7 worm cellular contexts compared by ENCODE assay signal in genomic region chrV:6751493-6752100, ce11.
TF ChIP-seq lines count a peak whose summit lies in the region.

No protein-coding gene starts in this region.

TF ChIP-seq in whole organism, L1 larva, 84 proteins besides CTCF, POLR2A, EP300 and RAD21 (continues in another document):
- TF ChIP-seq nhr-28 (tag; optimal IDR thresholded peaks at IDR 0.05; lab: Kevin White, UChicago) (no peak), egl-13 (tag; optimal IDR thresholded peaks at IDR 0.05; lab: Kevin White, UChicago) (no peak), lsy-2 (tag; optimal IDR thresholded peaks at IDR 0.05; lab: Kevin White, UChicago) (no peak), fkh-10 (GFP tag; optimal IDR thresholded peaks at IDR 0.05; lab: Kevin White, UChicago) (no peak), unc-30 (tag; optimal IDR thresholded peaks at IDR 0.05; lab: Kevin White, UChicago) (no peak), efl-3 (GFP tag; optimal IDR thresholded peaks at IDR 0.05; lab: Kevin White, UChicago) (no peak), ces-1 (GFP tag; optimal IDR thresholded peaks at IDR 0.05; lab: Kevin White, UChicago) (no peak), lin-13 (GFP tag; optimal IDR thresholded peaks at IDR 0.05; lab: Kevin White, UChicago) (no peak), mep-1 (tag; optimal IDR thresholded peaks at IDR 0.05; lab: Kevin White, UChicago) (no peak), alr-1 (tag; optimal IDR thresholded peaks at IDR 0.05; lab: Kevin White, UChicago; ENCODE audit: borderline replicate concordance) (no peak), nhr-85 (tag; lab: Kevin White, UChicago) (no peak), nhr-19 (GFP tag; conservative IDR thresholded peaks at IDR 0.05; lab: Robert Waterston, UW) (peak; percentile 51), F16B12.6 (tag; optimal IDR thresholded peaks at IDR 0.05; lab: Kevin White, UChicago) (no peak), lin-35 (GFP tag; optimal IDR thresholded peaks at IDR 0.05; lab: Kevin White, UChicago) (no peak)

TF ChIP-seq in whole organism, L2 larva, 48 proteins besides CTCF, POLR2A, EP300 and RAD21 (continues in another document):
- TF ChIP-seq gmeb-1 (tag; optimal IDR thresholded peaks at IDR 0.05; lab: Kevin White, UChicago) (no peak), nhr-129 (tag; optimal IDR thresholded peaks at IDR 0.05; lab: Kevin White, UChicago) (peak; percentile 34), alr-1 (tag; optimal IDR thresholded peaks at IDR 0.05; lab: Kevin White, UChicago) (no peak), dmd-4 (tag; optimal IDR thresholded peaks at IDR 0.05; lab: Kevin White, UChicago) (no peak), nhr-77 (tag; optimal IDR thresholded peaks at IDR 0.05; lab: Kevin White, UChicago) (no peak), F13H6.1 (tag; optimal IDR thresholded peaks at IDR 0.05; lab: Kevin White, UChicago) (peak; percentile 46), blmp-1 (tag; optimal IDR thresholded peaks at IDR 0.05; lab: Kevin White, UChicago; ENCODE audit: insufficient read depth) (no peak), unc-39 (tag; optimal IDR thresholded peaks at IDR 0.05; lab: Kevin White, UChicago) (no peak), lin-13 (GFP tag; optimal IDR thresholded peaks at IDR 0.05; lab: Kevin White, UChicago) (no peak), aly-2 (tag; optimal IDR thresholded peaks at IDR 0.05; lab: Kevin White, UChicago) (no peak), mbf-1 (tag; optimal IDR thresholded peaks at IDR 0.05; lab: Kevin White, UChicago) (no peak), nhr-21 (tag; optimal IDR thresholded peaks at IDR 0.05; lab: Kevin White, UChicago) (no peak), sma-9 (GFP tag; optimal IDR thresholded peaks at IDR 0.05; lab: Kevin White, UChicago) (peak; percentile 52), sma-9 (tag; optimal IDR thresholded peaks at IDR 0.05; lab: Kevin White, UChicago) (no peak)

TF ChIP-seq in whole organism, L4 larva, 104 proteins besides CTCF, POLR2A, EP300 and RAD21 (continues in another document):
- TF ChIP-seq dmd-9 (GFP tag; IDR thresholded peaks at IDR 0.05; lab: Robert Waterston, UW): no peak
- no peak for TF ChIP-seq daf-19 (GFP tag; conservative IDR thresholded peaks at IDR 0.05; lab: Robert Waterston, UW)
- TF ChIP-seq daf-16 (GFP tag; optimal IDR thresholded peaks at IDR 0.05; lab: Kevin White, UChicago): peak in 1 of 2 experiments; percentile 69
- TF ChIP-seq daf-16 (tag; optimal IDR thresholded peaks at IDR 0.05; lab: Kevin White, UChicago): no peak
- no peak for TF ChIP-seq nhr-6 (tag; optimal IDR thresholded peaks at IDR 0.05; lab: Kevin White, UChicago)
- no peak for TF ChIP-seq ztf-11 (tag; optimal IDR thresholded peaks at IDR 0.05; lab: Kevin White, UChicago)
- no peak for TF ChIP-seq ceh-32 (tag; optimal IDR thresholded peaks at IDR 0.05; lab: Kevin White, UChicago; ENCODE audit: poor library complexity)
- no peak for TF ChIP-seq zag-1 (tag; optimal IDR thresholded peaks at IDR 0.05; lab: Kevin White, UChicago)
- no peak for TF ChIP-seq nhr-41 (GFP tag; IDR thresholded peaks at IDR 0.05; lab: Robert Waterston, UW)
- no peak for TF ChIP-seq ceh-82 (tag; optimal IDR thresholded peaks at IDR 0.05; lab: Kevin White, UChicago)
- no peak for TF ChIP-seq F49E8.2 (tag; optimal IDR thresholded peaks at IDR 0.05; lab: Kevin White, UChicago; ENCODE audit: borderline replicate concordance)
- TF ChIP-seq duxl-1 (tag; optimal IDR thresholded peaks at IDR 0.05; lab: Kevin White, UChicago; ENCODE audit: poor library complexity): no peak
- TF ChIP-seq dve-1 (tag; optimal IDR thresholded peaks at IDR 0.05; lab: Kevin White, UChicago; ENCODE audit: insufficient read depth): no peak

TF ChIP-seq in whole organism, late embryonic, 69 proteins besides CTCF, POLR2A, EP300 and RAD21:
- TF ChIP-seq ceh-18 (tag; optimal IDR thresholded peaks at IDR 0.05; lab: Kevin White, UChicago): peak; percentile 49
- TF ChIP-seq hlh-30 (tag; optimal IDR thresholded peaks at IDR 0.05; lab: Kevin White, UChicago; ENCODE audit: insufficient read depth): peak; percentile 47
- no peak for TF ChIP-seq rnt-1 (tag; optimal IDR thresholded peaks at IDR 0.05; lab: Kevin White, UChicago)

TF ChIP-seq in whole organism, midembryonic, 9 proteins besides CTCF, POLR2A, EP300 and RAD21:
- no peak for TF ChIP-seq T22C8.4 (GFP tag; IDR thresholded peaks at IDR 0.05; lab: Robert Waterston, UW)
- TF ChIP-seq flt-1 (GFP tag; IDR thresholded peaks at IDR 0.05; lab: Robert Waterston, UW): no peak
- 0 out of 2 replicates have a peak, but pooled peaks have one; percentile 16 for TF ChIP-seq klf-2 (GFP tag; conservative IDR thresholded peaks at IDR 0.05; lab: Robert Waterston, UW)

TF ChIP-seq in whole organism, mixed stage, embryonic, 35 proteins besides CTCF, POLR2A, EP300 and RAD21:
- TF ChIP-seq hlh-1 (tag; optimal IDR thresholded peaks at IDR 0.05; lab: Kevin White, UChicago): peak; percentile 32
- TF ChIP-seq unc-39 (tag; optimal IDR thresholded peaks at IDR 0.05; lab: Kevin White, UChicago): no peak
- TF ChIP-seq unc-120 (tag; optimal IDR thresholded peaks at IDR 0.05; lab: Kevin White, UChicago; ENCODE audit: poor library complexity, severe bottlenecking): peak; percentile 65

TF ChIP-seq in whole organism, young adult, 124 proteins besides CTCF, POLR2A, EP300 and RAD21:
- TF ChIP-seq rec-8 (tag; optimal IDR thresholded peaks at IDR 0.05; lab: Kevin White, UChicago): no peak
- peak; percentile 58 for TF ChIP-seq zfh-2 (GFP tag; conservative IDR thresholded peaks at IDR 0.05; lab: Robert Waterston, UW)
